Worm (Caenorhabditis elegans) whole organism, midembryonic: ENCODE results near the gene mrps-17.

ENCODE experiments used
- T22C8.4 ChIP-seq: fragments of 200-800 bp; sonication (Bioruptor generic); IDR thresholded peaks from 2 replicates; pipeline ENCODE4 v1.3.6; 2022; ENCODE audit warnings: missing genetic modification characterization, missing compliant biosample characterization
- cog-1 ChIP-seq: sonication (generic microtip); optimal IDR thresholded peaks from 2 replicates; lab custom pipeline; 2016; ENCODE audit warnings: missing genetic modification characterization, missing compliant biosample characterization
- flt-1 ChIP-seq: fragments of 200-800 bp; sonication (Bioruptor generic); IDR thresholded peaks from 2 replicates; pipeline ENCODE4 v1.3.6; 2022; ENCODE audit warnings: missing genetic modification characterization, missing compliant biosample characterization
- klf-2 ChIP-seq: fragments of 200-800 bp; sonication (Bioruptor generic); conservative IDR thresholded peaks from 2 replicates; pipeline ENCODE4 v1.3.6; 2022; ENCODE audit warnings: missing genetic modification reagents, missing genetic modification characterization, missing compliant biosample characterization
- med-1 ChIP-seq: sonication (generic microtip); optimal IDR thresholded peaks from 2 replicates; lab custom pipeline; 2017; ENCODE audit warnings: missing genetic modification characterization, mild to moderate bottlenecking, missing compliant biosample characterization, antibody characterized with exemption, missing genetic modification reagents; ENCODE audit not compliant: insufficient read depth
- ref-1 ChIP-seq: fragments of 200-800 bp; sonication (Bioruptor generic); conservative IDR thresholded peaks from 2 replicates; pipeline ENCODE4 v1.3.6; 2022; ENCODE audit warnings: missing genetic modification reagents, missing genetic modification characterization, missing compliant biosample characterization
- tab-1 ChIP-seq: fragments of 200-800 bp; sonication (Bioruptor generic); IDR thresholded peaks from 2 replicates; pipeline ENCODE4 v1.3.6; 2022; ENCODE audit warnings: missing genetic modification characterization, missing compliant biosample characterization
- ztf-23 ChIP-seq: fragments of 200-800 bp; sonication (Bioruptor generic); IDR thresholded peaks from 2 replicates; pipeline ENCODE4 v1.3.6; 2022; ENCODE audit warnings: missing genetic modification reagents, missing genetic modification characterization, missing compliant biosample characterization
- ztf-29 ChIP-seq: fragments of 200-800 bp; sonication (Bioruptor generic); IDR thresholded peaks from 2 replicates; pipeline ENCODE4 v1.3.6; 2022; ENCODE audit warnings: missing genetic modification reagents, missing genetic modification characterization, missing compliant biosample characterization

Gene mrps-17

DNA sequence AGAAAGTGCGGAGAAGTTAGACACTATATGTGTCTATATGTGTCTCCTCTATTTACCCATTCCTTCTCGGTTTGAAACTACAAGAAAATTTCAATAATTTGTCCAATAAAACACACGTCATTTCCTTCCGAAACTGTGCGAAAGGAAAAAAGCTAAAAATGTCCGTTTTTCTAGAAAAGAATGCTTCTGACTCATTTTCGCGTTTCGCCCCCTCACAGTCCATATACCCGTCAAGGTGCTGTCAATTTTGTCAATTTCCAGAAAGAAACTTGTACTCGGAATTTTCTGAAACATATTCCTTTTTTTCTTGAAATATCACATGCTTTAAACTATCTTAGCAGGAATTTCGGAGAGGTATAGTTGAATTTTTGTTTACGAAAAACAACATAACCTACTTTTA, 28.8 kb downstream of the mrps-17 start:
- TF ChIP-seq flt-1 (GFP tag; lab: Robert Waterston, UW): no peak
- no peak for TF ChIP-seq tab-1

DNA sequence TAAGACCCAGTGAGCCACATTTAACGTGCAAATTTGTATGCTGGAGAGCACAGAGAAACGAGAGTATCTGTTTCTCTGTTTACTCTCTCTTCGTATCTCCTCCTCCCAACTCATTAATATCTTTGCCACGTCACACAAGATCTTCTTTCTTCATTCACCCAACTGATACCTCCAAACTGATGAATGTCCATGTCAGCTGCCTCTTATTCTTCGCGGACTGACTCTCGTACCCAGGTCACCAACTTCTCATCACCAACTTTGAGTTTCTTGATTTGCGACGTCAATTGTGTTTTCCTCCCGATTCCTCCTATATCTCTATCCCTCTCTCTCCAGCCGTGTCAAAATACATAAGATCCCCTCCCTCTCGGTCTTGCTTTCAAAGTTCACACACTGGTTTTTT, 29.3 kb downstream of the mrps-17 start:
- TF ChIP-seq tab-1 (no peak), cog-1 (tag; lab: Kevin White, UChicago) (no peak), klf-2 (GFP tag; lab: Robert Waterston, UW) (no peak), T22C8.4 (GFP tag; lab: Robert Waterston, UW) (no peak), ztf-29 (GFP tag; lab: Robert Waterston, UW) (no peak), ztf-23 (GFP tag; lab: Robert Waterston, UW) (no peak), med-1 (GFP tag; lab: Kevin White, UChicago) (no peak), flt-1 (GFP tag; lab: Robert Waterston, UW) (no peak), ref-1 (no peak)

DNA sequence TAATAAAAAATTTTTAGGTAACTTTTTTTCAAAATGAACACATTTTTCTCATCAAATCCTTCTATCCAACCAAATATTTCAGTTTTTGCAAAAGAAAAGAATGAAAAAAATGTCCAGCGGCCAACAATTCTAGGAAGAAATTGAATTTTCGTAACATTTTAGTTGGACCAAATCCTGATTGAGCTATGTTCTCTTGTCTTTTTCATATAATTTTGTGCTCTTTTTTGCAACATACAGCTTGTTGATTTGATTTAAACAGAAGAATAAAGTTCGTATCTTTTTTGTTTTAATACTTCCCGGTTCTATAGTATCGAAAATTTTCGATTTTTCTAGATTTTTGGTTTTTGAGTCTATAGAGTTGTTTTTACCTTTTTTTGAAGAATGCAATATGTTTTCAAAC, 32.2 kb downstream of the mrps-17 start:
- TF ChIP-seq ztf-23 (GFP tag; lab: Robert Waterston, UW): no peak
- TF ChIP-seq ref-1: no peak
- TF ChIP-seq tab-1: no peak
- no peak for TF ChIP-seq klf-2 (GFP tag; lab: Robert Waterston, UW)
- no peak for TF ChIP-seq cog-1 (tag; lab: Kevin White, UChicago)
- no peak for TF ChIP-seq ztf-29 (GFP tag; lab: Robert Waterston, UW)
- no peak for TF ChIP-seq T22C8.4 (GFP tag; lab: Robert Waterston, UW)
- TF ChIP-seq flt-1 (GFP tag; lab: Robert Waterston, UW): no peak

DNA sequence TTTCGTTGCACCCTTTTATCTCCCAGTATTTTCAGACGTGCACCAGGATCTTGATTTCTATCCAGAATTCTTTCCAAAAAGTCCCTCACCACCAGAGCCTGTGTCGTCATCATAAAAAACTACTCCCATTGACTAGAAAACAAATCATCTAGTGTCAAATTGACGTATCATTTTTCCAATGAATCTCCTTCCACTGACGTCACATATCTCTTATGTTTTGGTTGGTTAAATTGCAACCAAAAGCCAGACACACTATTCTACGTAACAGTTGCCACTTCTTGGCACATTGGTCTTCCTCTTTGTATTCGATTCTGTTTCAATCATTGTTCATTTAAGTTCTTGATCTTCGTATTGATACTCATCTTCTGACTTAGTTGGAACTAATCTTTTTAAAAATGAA, 33.5 kb downstream of the mrps-17 start:
- TF ChIP-seq ztf-23 (GFP tag; lab: Robert Waterston, UW) (no peak), med-1 (GFP tag; lab: Kevin White, UChicago) (no peak), flt-1 (GFP tag; lab: Robert Waterston, UW) (no peak), ref-1 (no peak), tab-1 (no peak), T22C8.4 (GFP tag; lab: Robert Waterston, UW) (no peak), ztf-29 (GFP tag; lab: Robert Waterston, UW) (no peak), klf-2 (GFP tag; lab: Robert Waterston, UW) (no peak)

DNA sequence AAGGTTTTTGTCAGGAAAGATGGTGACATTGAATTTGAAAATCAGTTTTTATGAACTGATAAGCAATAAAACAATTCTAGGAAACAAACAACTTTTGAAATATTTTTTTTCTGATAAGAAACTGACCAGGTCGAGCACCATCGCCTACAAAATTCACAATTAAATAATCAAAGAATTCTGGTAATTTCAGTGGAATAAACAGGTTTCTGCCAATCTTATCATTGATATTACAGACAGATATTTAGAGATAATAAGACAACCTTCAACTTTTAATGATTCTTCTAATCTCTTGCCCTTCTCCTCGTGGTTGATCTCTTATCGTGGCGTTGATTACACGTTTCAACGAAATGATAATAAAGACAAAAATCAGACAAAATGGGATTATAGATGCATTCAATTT, 35.2 kb downstream of the mrps-17 start:
- TF ChIP-seq med-1 (GFP tag; lab: Kevin White, UChicago) (no peak), tab-1 (no peak), klf-2 (GFP tag; lab: Robert Waterston, UW) (no peak), ref-1 (no peak), flt-1 (GFP tag; lab: Robert Waterston, UW) (no peak), ztf-23 (GFP tag; lab: Robert Waterston, UW) (no peak), cog-1 (tag; lab: Kevin White, UChicago) (no peak), ztf-29 (GFP tag; lab: Robert Waterston, UW) (no peak)

DNA sequence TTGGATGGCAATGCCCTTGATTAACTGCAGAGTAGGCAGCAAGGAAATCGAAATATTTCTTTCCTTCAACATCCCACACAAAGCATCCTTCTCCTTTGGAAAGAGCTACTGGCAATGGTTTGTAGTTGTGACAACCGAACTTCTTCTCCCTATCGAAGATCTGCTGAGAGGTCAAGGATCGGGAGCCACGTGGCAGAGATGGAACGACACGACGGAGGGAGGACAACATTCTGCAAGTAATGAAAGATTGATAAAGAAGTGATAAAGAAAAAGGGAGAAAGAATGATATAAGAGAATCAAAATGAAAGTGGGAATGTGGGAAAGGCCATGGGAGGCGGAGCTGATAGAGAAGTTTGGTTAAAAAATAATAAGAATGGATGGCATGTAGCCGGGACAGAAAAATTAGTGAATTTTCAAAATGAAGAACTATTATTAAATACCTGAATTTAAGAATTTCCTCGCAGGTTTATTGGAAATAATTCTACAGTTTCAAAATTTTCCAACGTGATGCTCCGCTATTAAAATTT, 35.8 kb downstream of the mrps-17 start, which contains the start of gene oatr-1:
TSS of gene oatr-1 (minus strand) at position 477 of the 527 bp plus-strand sequence.
- no peak for TF ChIP-seq flt-1 (GFP tag; lab: Robert Waterston, UW)
- TF ChIP-seq tab-1: no peak
- no peak for TF ChIP-seq ztf-23 (GFP tag; lab: Robert Waterston, UW)
- TF ChIP-seq cog-1 (tag; lab: Kevin White, UChicago): no peak
- TF ChIP-seq med-1 (GFP tag; lab: Kevin White, UChicago): no peak
- TF ChIP-seq T22C8.4 (GFP tag; lab: Robert Waterston, UW): no peak
- no peak for TF ChIP-seq klf-2 (GFP tag; lab: Robert Waterston, UW)
- no peak for TF ChIP-seq ref-1
- TF ChIP-seq ztf-29 (GFP tag; lab: Robert Waterston, UW): no peak

DNA sequence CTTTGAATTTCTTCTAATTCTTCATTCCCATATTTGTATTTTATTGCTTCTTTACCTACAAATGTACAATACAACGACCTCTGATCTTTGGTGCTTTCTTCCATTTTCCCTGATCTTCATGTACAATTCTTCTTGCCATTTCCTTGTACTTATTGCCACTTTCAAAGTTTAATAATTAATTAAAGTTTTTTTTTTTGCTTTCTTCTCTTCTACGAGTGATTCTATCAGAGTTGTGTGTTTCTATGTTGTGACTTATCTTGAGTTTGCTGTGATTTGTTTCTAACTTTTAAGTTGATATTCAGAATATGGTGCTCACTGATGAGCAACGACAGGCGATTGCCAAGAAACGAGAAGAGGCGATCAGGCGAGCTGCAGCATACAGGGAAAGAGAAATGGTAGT, 41.0 kb downstream of the mrps-17 start, which contains the start of gene smrc-1:
TSS of gene smrc-1 (plus strand) at position 301 of the 400 bp plus-strand sequence.
- TF ChIP-seq ztf-29 (GFP tag; lab: Robert Waterston, UW) (no peak), flt-1 (GFP tag; lab: Robert Waterston, UW) (no peak), T22C8.4 (GFP tag; lab: Robert Waterston, UW) (no peak), ref-1 (no peak)

DNA sequence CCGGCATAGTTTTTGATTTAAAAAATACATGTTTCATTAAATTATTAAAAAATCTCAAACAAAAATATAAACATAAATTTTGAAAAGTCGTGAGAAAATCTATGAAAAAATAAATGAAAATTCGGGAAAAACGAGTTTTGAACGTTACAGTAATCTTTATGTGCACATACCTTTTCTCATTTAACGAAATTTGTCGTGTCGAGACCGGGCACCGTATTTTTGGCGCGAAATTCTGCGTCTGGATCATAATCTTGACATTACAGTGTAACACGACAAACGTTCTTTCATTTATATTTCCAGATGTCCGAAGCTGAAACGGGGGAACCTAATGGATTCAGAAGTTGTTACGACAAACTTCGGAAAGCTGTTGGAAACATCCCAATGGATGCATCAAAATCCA, 42.1 kb downstream of the mrps-17 start, which contains the start of gene C16A3.2:
TSS of gene C16A3.2 (plus strand) at position 301 of the 400 bp plus-strand sequence.
- TF ChIP-seq T22C8.4 (GFP tag; lab: Robert Waterston, UW) (no peak), med-1 (GFP tag; lab: Kevin White, UChicago) (no peak), klf-2 (GFP tag; lab: Robert Waterston, UW) (no peak), ztf-29 (GFP tag; lab: Robert Waterston, UW) (no peak), tab-1 (no peak), flt-1 (GFP tag; lab: Robert Waterston, UW) (no peak), cog-1 (tag; lab: Kevin White, UChicago) (no peak), ztf-23 (GFP tag; lab: Robert Waterston, UW) (no peak), ref-1 (no peak)

DNA sequence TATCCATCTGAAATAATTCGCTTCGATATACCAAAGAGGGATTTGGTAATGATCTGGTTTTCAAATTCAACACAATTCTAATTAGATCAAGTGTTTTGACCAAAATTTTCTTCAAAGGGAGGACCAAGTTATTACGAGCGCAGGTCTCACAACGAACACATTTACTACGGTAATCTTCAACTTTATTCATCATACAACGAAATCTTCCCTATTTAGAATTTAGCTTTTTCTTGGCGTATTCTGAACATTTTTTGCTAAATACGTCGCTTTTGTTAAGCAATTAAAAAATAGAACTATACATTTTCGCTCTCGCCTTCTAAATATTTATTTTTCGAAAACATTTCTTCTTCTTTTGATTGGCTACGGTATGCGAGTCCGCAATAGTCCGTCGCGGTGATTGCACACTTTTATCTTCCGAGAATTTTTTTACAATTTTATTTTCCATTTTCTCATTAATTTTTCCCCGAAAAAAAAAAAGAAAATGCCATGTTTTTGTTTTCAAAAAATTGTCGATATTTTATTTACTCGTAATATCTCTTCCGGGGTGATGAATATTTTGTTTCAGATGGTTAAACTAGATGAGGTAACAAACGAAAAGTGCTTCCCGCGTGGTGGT, 48.5 kb downstream of the mrps-17 start, which contains the start of gene let-716:
TSS of gene let-716 (plus strand) at position 566 of the 616 bp plus-strand sequence.
- no peak for TF ChIP-seq cog-1 (tag; lab: Kevin White, UChicago)
- TF ChIP-seq ref-1: no peak
- TF ChIP-seq med-1 (GFP tag; lab: Kevin White, UChicago): no peak
